Fruit fly (Drosophila melanogaster) whole organism, embryonic: ENCODE data around the gene Muc68Ca.

ENCODE experiments used
- Adf1 ChIP-seq: fragments of 200-800 bp; sonication (Bioruptor generic); IDR thresholded peaks from 2 replicates; pipeline ENCODE4 v1.3.6; 2022; ENCODE audit warnings: missing biosample characterization, missing genetic modification characterization
- Atf3 ChIP-seq: fragments of 200-800 bp; sonication (Bioruptor generic); optimal IDR thresholded peaks from 3 replicates; lab custom pipeline; 2016; ENCODE audit warnings: missing biosample characterization, missing genetic modification characterization
- Atf6 ChIP-seq: fragments of 200-800 bp; sonication (Bioruptor generic); IDR thresholded peaks from 2 replicates; pipeline ENCODE4 v1.3.6; 2022; ENCODE audit warnings: missing biosample characterization, missing genetic modification characterization
- CG11398 ChIP-seq: fragments of 200-800 bp; sonication (Bioruptor generic); optimal IDR thresholded peaks from 2 replicates; lab custom pipeline; 2016; ENCODE audit warnings: missing biosample characterization, missing genetic modification characterization
- CG12155 ChIP-seq: fragments of 200-800 bp; sonication (Bioruptor generic); optimal IDR thresholded peaks from 3 replicates; lab custom pipeline; 2016; ENCODE audit warnings: missing biosample characterization, missing genetic modification characterization
- CG12942 ChIP-seq: fragments of 200-800 bp; sonication (Bioruptor generic); optimal IDR thresholded peaks from 3 replicates; lab custom pipeline; 2016; ENCODE audit warnings: missing biosample characterization, missing genetic modification characterization
- CG14667 ChIP-seq: fragments of 200-800 bp; sonication (Bioruptor generic); IDR thresholded peaks from 2 replicates; pipeline ENCODE4 v1.3.6; 2022; ENCODE audit warnings: missing biosample characterization, missing genetic modification characterization
- CG17385 ChIP-seq: fragments of 200-800 bp; sonication (Bioruptor generic); optimal IDR thresholded peaks from 3 replicates; lab custom pipeline; 2018; ENCODE audit warnings: missing biosample characterization, mild to moderate bottlenecking, missing genetic modification characterization
- CG18476 ChIP-seq: fragments of 200-800 bp; sonication (Bioruptor generic); optimal IDR thresholded peaks from 2 replicates; lab custom pipeline; 2016; ENCODE audit warnings: missing biosample characterization, mild to moderate bottlenecking, missing genetic modification characterization
- CG30403 ChIP-seq: fragments of 200-800 bp; sonication (Bioruptor generic); optimal IDR thresholded peaks from 3 replicates; lab custom pipeline; 2016; ENCODE audit warnings: missing biosample characterization, missing genetic modification characterization
- CG4282 ChIP-seq: fragments of 200-800 bp; sonication (Bioruptor generic); optimal IDR thresholded peaks from 2 replicates; lab custom pipeline; 2016; ENCODE audit warnings: missing biosample characterization, missing genetic modification characterization
- CG4730 ChIP-seq: fragments of 200-800 bp; sonication (Bioruptor generic); IDR thresholded peaks from 2 replicates; pipeline ENCODE4 v1.3.6; 2022; ENCODE audit warnings: missing biosample characterization, missing genetic modification characterization
- CG5180 ChIP-seq: fragments of 200-800 bp; sonication (Bioruptor generic); optimal IDR thresholded peaks from 3 replicates; lab custom pipeline; 2017; ENCODE audit warnings: missing biosample characterization, missing genetic modification characterization, mild to moderate bottlenecking, moderate library complexity, missing genetic modification reagents
- CG6654 ChIP-seq: fragments of 200-800 bp; sonication (Bioruptor generic); optimal IDR thresholded peaks from 2 replicates; lab custom pipeline; 2017; ENCODE audit warnings: missing biosample characterization, mild to moderate bottlenecking, missing genetic modification characterization
- CG7839 ChIP-seq: fragments of 200-800 bp; sonication (Bioruptor generic); optimal IDR thresholded peaks from 3 replicates; lab custom pipeline; 2018; ENCODE audit warnings: missing biosample characterization, mild to moderate bottlenecking, missing genetic modification characterization, moderate library complexity
- CG7963 ChIP-seq: fragments of 200-800 bp; sonication (Bioruptor generic); IDR thresholded peaks from 3 replicates; pipeline ENCODE4 v1.3.6; 2022; ENCODE audit warnings: missing biosample characterization, missing genetic modification characterization; ENCODE audit not compliant: partially characterized antibody
- CG8359 ChIP-seq: fragments of 200-800 bp; sonication (Bioruptor generic); optimal IDR thresholded peaks from 2 replicates; lab custom pipeline; 2017; ENCODE audit warnings: missing biosample characterization, mild to moderate bottlenecking, missing genetic modification characterization, borderline replicate concordance
- CG8944 ChIP-seq: fragments of 200-800 bp; sonication (Bioruptor generic); optimal IDR thresholded peaks from 3 replicates; lab custom pipeline; 2016; ENCODE audit warnings: missing biosample characterization, missing genetic modification characterization
- CG9609 ChIP-seq: fragments of 200-800 bp; sonication (Bioruptor generic); optimal IDR thresholded peaks from 3 replicates; lab custom pipeline; 2016; ENCODE audit warnings: missing biosample characterization, missing genetic modification characterization
- CrebB ChIP-seq: fragments of 200-800 bp; sonication (Bioruptor generic); optimal IDR thresholded peaks from 3 replicates; lab custom pipeline; 2018; ENCODE audit warnings: missing biosample characterization, mild to moderate bottlenecking, missing genetic modification characterization
- Dip3 ChIP-seq: fragments of 200-800 bp; sonication (Bioruptor generic); optimal IDR thresholded peaks from 3 replicates; lab custom pipeline; 2016; ENCODE audit warnings: missing biosample characterization, missing genetic modification characterization
- Elba2 ChIP-seq: fragments of 200-800 bp; sonication (Bioruptor generic); optimal IDR thresholded peaks from 3 replicates; lab custom pipeline; 2016; ENCODE audit warnings: missing biosample characterization, missing genetic modification characterization
- Fer1 ChIP-seq: fragments of 200-800 bp; sonication (Bioruptor generic); optimal IDR thresholded peaks from 2 replicates; lab custom pipeline; 2017; ENCODE audit warnings: missing biosample characterization, mild to moderate bottlenecking, missing genetic modification characterization
- Mrtf ChIP-seq: fragments of 200-800 bp; sonication (Bioruptor generic); IDR thresholded peaks from 3 replicates; pipeline ENCODE4 v1.3.6; 2022; ENCODE audit warnings: missing biosample characterization, missing genetic modification characterization
- Ravus ChIP-seq: fragments of 200-800 bp; sonication (Bioruptor generic); IDR thresholded peaks from 2 replicates; pipeline ENCODE4 v1.3.6; 2022; ENCODE audit warnings: missing biosample characterization, missing genetic modification characterization
- Tbp ChIP-seq: fragments of >200 bp; optimal IDR thresholded peaks from 2 replicates; lab custom pipeline; 2018; ENCODE audit warnings: missing biosample characterization, missing genetic modification characterization
- Xbp1 ChIP-seq: fragments of 200-800 bp; sonication (Bioruptor generic); optimal IDR thresholded peaks from 3 replicates; lab custom pipeline; 2016; ENCODE audit warnings: missing biosample characterization, mild to moderate bottlenecking, missing genetic modification characterization
- amos ChIP-seq: fragments of 200-800 bp; sonication (Bioruptor generic); IDR thresholded peaks from 2 replicates; pipeline ENCODE4 v1.3.6; 2022; ENCODE audit warnings: missing biosample characterization, missing genetic modification characterization; ENCODE audit not compliant: partially characterized antibody
- ase ChIP-seq: fragments of 200-800 bp; sonication (Bioruptor generic); IDR thresholded peaks from 3 replicates; pipeline ENCODE4 v1.3.6; 2022; ENCODE audit warnings: missing biosample characterization, missing genetic modification characterization
- bowl ChIP-seq: fragments of 200-800 bp; sonication (Bioruptor generic); IDR thresholded peaks from 2 replicates; pipeline ENCODE4 v1.3.6; 2022; ENCODE audit warnings: missing biosample characterization, missing genetic modification characterization
- cad ChIP-seq: fragments of >200 bp; optimal IDR thresholded peaks from 2 replicates; lab custom pipeline; 2017; ENCODE audit warnings: missing biosample characterization, missing genetic modification characterization
- cato ChIP-seq: fragments of 200-800 bp; sonication (Bioruptor generic); optimal IDR thresholded peaks from 2 replicates; lab custom pipeline; 2016; ENCODE audit warnings: missing biosample characterization, missing genetic modification characterization, borderline replicate concordance
- esg ChIP-seq: fragments of 200-800 bp; sonication (Bioruptor generic); conservative IDR thresholded peaks from 2 replicates; pipeline ENCODE4 v1.3.6; 2022; ENCODE audit warnings: missing biosample characterization, missing genetic modification characterization
- gem ChIP-seq: fragments of 200-800 bp; sonication (Bioruptor generic); optimal IDR thresholded peaks from 2 replicates; lab custom pipeline; 2019; ENCODE audit warnings: missing biosample characterization, mild to moderate bottlenecking, missing genetic modification characterization, moderate library complexity
- grn ChIP-seq: fragments of 200-800 bp; sonication (Bioruptor generic); optimal IDR thresholded peaks from 3 replicates; lab custom pipeline; 2017; ENCODE audit warnings: missing biosample characterization, missing genetic modification characterization
- gsb-n ChIP-seq: fragments of 200-800 bp; sonication (Bioruptor generic); optimal IDR thresholded peaks from 3 replicates; lab custom pipeline; 2018; ENCODE audit warnings: missing biosample characterization, mild to moderate bottlenecking, missing genetic modification characterization
- nerfin-1 ChIP-seq: fragments of 200-800 bp; sonication (Bioruptor generic); optimal IDR thresholded peaks from 3 replicates; lab custom pipeline; 2019; ENCODE audit warnings: missing biosample characterization, mild to moderate bottlenecking, missing genetic modification characterization, moderate library complexity
- nmo ChIP-seq: fragments of 200-800 bp; sonication (Bioruptor generic); optimal IDR thresholded peaks from 2 replicates; lab custom pipeline; 2018; ENCODE audit warnings: missing biosample characterization, mild to moderate bottlenecking, missing genetic modification characterization, moderate library complexity
- phol ChIP-seq: fragments of 200-800 bp; sonication (Bioruptor generic); optimal IDR thresholded peaks from 3 replicates; lab custom pipeline; 2018; ENCODE audit warnings: missing biosample characterization, mild to moderate bottlenecking, missing genetic modification characterization, moderate library complexity
- pum ChIP-seq: fragments of 200-800 bp; sonication (Bioruptor generic); optimal IDR thresholded peaks from 2 replicates; lab custom pipeline; 2016; ENCODE audit warnings: missing biosample characterization, missing genetic modification characterization
- ro ChIP-seq: fragments of 200-800 bp; sonication (Bioruptor generic); IDR thresholded peaks from 2 replicates; pipeline ENCODE4 v1.3.6; 2022; ENCODE audit warnings: missing biosample characterization, missing genetic modification characterization
- sens-2 ChIP-seq: fragments of 200-800 bp; sonication (Bioruptor generic); IDR thresholded peaks from 2 replicates; pipeline ENCODE4 v1.3.6; 2022; ENCODE audit warnings: missing biosample characterization, missing genetic modification characterization
- seq ChIP-seq: fragments of 200-800 bp; sonication (Bioruptor generic); IDR thresholded peaks from 2 replicates; pipeline ENCODE4 v1.3.6; 2022; ENCODE audit warnings: missing biosample characterization, missing genetic modification characterization
- sima ChIP-seq: fragments of 200-800 bp; sonication (Bioruptor generic); optimal IDR thresholded peaks from 2 replicates; lab custom pipeline; 2016; ENCODE audit warnings: missing biosample characterization, missing genetic modification characterization
- sisA ChIP-seq: fragments of 200-800 bp; sonication (Bioruptor generic); IDR thresholded peaks from 2 replicates; pipeline ENCODE4 v1.3.6; 2022; ENCODE audit warnings: missing biosample characterization, missing genetic modification characterization
- so ChIP-seq: fragments of 200-800 bp; sonication (Bioruptor generic); IDR thresholded peaks from 3 replicates; pipeline ENCODE4 v1.3.6; 2022; ENCODE audit warnings: missing biosample characterization, missing genetic modification characterization
- stc ChIP-seq: fragments of 200-800 bp; sonication (Bioruptor generic); IDR thresholded peaks from 2 replicates; pipeline ENCODE4 v1.3.6; 2022; ENCODE audit warnings: missing biosample characterization, missing genetic modification characterization
- trem ChIP-seq: fragments of 200-800 bp; optimal IDR thresholded peaks from 3 replicates; lab custom pipeline; 2019; ENCODE audit warnings: missing biosample characterization, mild to moderate bottlenecking, missing genetic modification characterization, moderate library complexity
- trh ChIP-seq: fragments of 200-800 bp; sonication (Bioruptor generic); optimal IDR thresholded peaks from 2 replicates; lab custom pipeline; 2016; ENCODE audit warnings: missing biosample characterization, missing genetic modification characterization
- wor ChIP-seq: fragments of 200-800 bp; sonication (Bioruptor generic); IDR thresholded peaks from 2 replicates; pipeline ENCODE4 v1.3.6; 2022; ENCODE audit warnings: missing biosample characterization, missing genetic modification characterization

Muc68Ca gene

DNA sequence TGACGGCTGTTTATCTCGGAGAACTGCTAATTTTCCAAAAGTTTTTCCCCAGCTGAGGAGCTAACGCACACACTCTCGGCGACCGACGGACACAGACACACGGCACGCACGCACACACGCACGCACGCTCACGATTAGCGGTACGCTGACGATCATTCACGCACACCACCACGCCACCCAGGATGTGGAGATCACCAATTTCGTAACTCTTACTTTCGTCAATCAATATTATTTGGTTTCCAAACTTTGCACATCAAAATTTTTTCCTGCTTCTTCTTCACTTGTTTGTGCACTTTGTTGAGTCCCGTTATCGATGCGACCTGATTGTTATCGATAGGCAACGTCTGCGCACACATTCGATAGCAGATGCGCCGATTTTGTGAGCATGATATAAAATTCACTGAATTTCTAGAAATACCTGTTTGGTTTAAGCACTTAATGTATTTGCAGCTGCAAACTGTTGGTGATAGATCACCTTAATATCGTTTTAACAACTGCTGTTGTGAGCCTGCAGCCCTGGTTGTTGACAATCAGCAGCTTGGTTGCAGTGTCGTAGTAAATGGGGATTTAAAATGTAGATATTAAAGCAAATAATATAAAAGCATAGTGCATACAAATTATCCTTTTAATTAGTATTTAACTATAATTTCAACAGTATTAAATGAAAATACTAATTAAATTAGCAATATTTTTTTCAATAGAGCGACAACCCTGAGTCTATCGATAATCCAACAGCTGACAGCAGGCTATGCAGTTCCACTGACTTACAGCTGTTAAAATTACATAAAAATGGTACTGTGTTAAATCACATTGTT, 57.7 kb downstream of the Muc68Ca start, which contains the start of the genes CG7394 and Mob2 (continued):
- TF ChIP-seq nmo (GFP tag; lab: Kevin White, UChicago) = peak; percentile 90
- no peak for TF ChIP-seq Tbp
- TF ChIP-seq CG7963 = peak; percentile 53; the same call in 1 of the 3 replicates
- TF ChIP-seq CG14667 (GFP tag; lab: Robert Waterston, UW) = peak; percentile 81
- peak; percentile 55; the same call in 1 of the 2 replicates for TF ChIP-seq Adf1 (GFP tag; lab: Robert Waterston, UW)
- TF ChIP-seq seq (GFP tag; lab: Robert Waterston, UW) = peak; percentile 85
- peak; percentile 79; the same call in 2 of the 3 replicates for TF ChIP-seq so
- TF ChIP-seq sens-2 (GFP tag; lab: Robert Waterston, UW) = peak; percentile 86
- peak; percentile 80; the same call in 1 of the 2 replicates for TF ChIP-seq amos
- peak; percentile 89 for TF ChIP-seq Dip3 (GFP tag; lab: Kevin White, UChicago)
- TF ChIP-seq esg = peak; percentile 80
- peak; percentile 81 for TF ChIP-seq ase (GFP tag; lab: Robert Waterston, UW)
- TF ChIP-seq CG11398 (GFP tag; lab: Kevin White, UChicago) = no peak
- TF ChIP-seq phol (tag; lab: Kevin White, UChicago) = peak; percentile 90
- peak; percentile 91 for TF ChIP-seq CG12155 (GFP tag; lab: Kevin White, UChicago)
- TF ChIP-seq grn (GFP tag; lab: Kevin White, UChicago) = peak; percentile 61
- peak; percentile 49 for TF ChIP-seq CG4282 (GFP tag; lab: Kevin White, UChicago)
- TF ChIP-seq CrebB = peak; percentile 83
- TF ChIP-seq CG5180 (GFP tag; lab: Kevin White, UChicago) = peak; percentile 73
- peak; percentile 93 for TF ChIP-seq CG30403 (GFP tag; lab: Kevin White, UChicago)
- peak; percentile 38 for TF ChIP-seq CG8359
- peak; percentile 82 for TF ChIP-seq cato (GFP tag; lab: Kevin White, UChicago)
- TF ChIP-seq CG18476 (GFP tag; lab: Kevin White, UChicago) = peak; percentile 81
- peak; percentile 92 for TF ChIP-seq CG7839 (tag; lab: Kevin White, UChicago)
- peak; percentile 85 for TF ChIP-seq CG4730 (GFP tag; lab: Robert Waterston, UW)
- TF ChIP-seq CG12942 = peak; percentile 88
- peak; percentile 94 for TF ChIP-seq gem (tag; lab: Kevin White, UChicago)
- peak; percentile 80 for TF ChIP-seq Fer1 (GFP tag; lab: Kevin White, UChicago)
- peak; percentile 94 for TF ChIP-seq Xbp1 (GFP tag; lab: Kevin White, UChicago)
- peak; percentile 65 for TF ChIP-seq gsb-n (tag; lab: Kevin White, UChicago)
- peak; percentile 94 for TF ChIP-seq Atf6 (GFP tag; lab: Robert Waterston, UW)
- peak; percentile 64 for TF ChIP-seq Elba2 (GFP tag; lab: Kevin White, UChicago)
- TF ChIP-seq CG6654 (GFP tag; lab: Kevin White, UChicago) = peak; percentile 28
- peak; percentile 90 for TF ChIP-seq sisA (GFP tag; lab: Robert Waterston, UW)
- peak; percentile 95 for TF ChIP-seq CG17385 (GFP tag; lab: Kevin White, UChicago)
- TF ChIP-seq CG9609 (GFP tag; lab: Kevin White, UChicago) = peak; percentile 75
- peak; percentile 59 for TF ChIP-seq Ravus
- peak; percentile 85 for TF ChIP-seq stc (GFP tag; lab: Robert Waterston, UW)
- TF ChIP-seq Mrtf (GFP tag; lab: Robert Waterston, UW) = peak; percentile 78
- peak; percentile 42 for TF ChIP-seq sima (GFP tag; lab: Kevin White, UChicago)
- TF ChIP-seq bowl (GFP tag; lab: Robert Waterston, UW) = peak; percentile 80
- TF ChIP-seq pum (GFP tag; lab: Kevin White, UChicago) = peak; percentile 70
- TF ChIP-seq wor = peak; percentile 80
- peak; percentile 77 for TF ChIP-seq Atf3 (GFP tag; lab: Kevin White, UChicago)
- TF ChIP-seq trh (GFP tag; lab: Kevin White, UChicago) = peak; percentile 77
- TF ChIP-seq trem (tag; lab: Kevin White, UChicago) = peak; percentile 79
- peak; percentile 45; the same call in 1 of the 2 replicates for TF ChIP-seq ro
- no peak for TF ChIP-seq cad (GFP tag; lab: Kevin White, UChicago)
- TF ChIP-seq nerfin-1 (tag; lab: Kevin White, UChicago) = peak; percentile 73
- peak; percentile 64 for TF ChIP-seq CG8944 (GFP tag; lab: Kevin White, UChicago)
